Worm (Caenorhabditis elegans) whole organism, L4/young adult: Measurements from ENCODE around the gene lgg-1.

Experiments used
- W03F9.2 ChIP-seq: fragments of 150-350 bp; optimal IDR thresholded peaks from 2 replicates; lab custom pipeline; 2014; ENCODE audit warnings: missing biosample characterization, missing genetic modification characterization
- dao-5 ChIP-seq: sonication (generic microtip); optimal IDR thresholded peaks from 2 replicates; lab custom pipeline; 2016; ENCODE audit warnings: missing genotype, missing genetic modification characterization, moderate library complexity, missing compliant biosample characterization
- him-1 ChIP-seq: sonication (generic microtip); optimal IDR thresholded peaks from 2 replicates; lab custom pipeline; 2016; ENCODE audit warnings: missing genotype, missing genetic modification reagents, missing genetic modification characterization, missing compliant biosample characterization

Gene lgg-1

DNA sequence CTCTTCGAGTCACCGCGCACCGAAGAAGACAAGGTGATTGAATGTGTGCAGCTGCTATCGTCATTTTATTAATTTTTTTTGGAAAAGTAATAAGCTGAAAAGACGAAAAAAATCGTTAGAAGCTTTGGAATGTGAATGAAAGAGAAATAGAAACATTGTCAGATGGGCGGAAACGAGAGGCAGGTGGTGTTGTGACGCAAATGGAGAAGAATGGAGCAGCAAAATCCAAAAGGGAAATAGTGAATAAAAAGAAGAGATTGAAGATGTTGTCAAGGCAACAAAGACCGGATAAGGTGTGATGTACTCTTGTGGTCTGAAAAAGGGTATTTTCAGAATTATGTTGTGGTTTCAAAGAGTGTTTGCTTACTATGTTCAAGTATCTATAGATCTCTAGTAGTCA is 5.1 kb downstream of the lgg-1 start:
- TF ChIP-seq W03F9.2 (tag; lab: Kevin White, UChicago), result no peak
- no peak for TF ChIP-seq dao-5 (tag; lab: Kevin White, UChicago)
- TF ChIP-seq him-1, result no peak

ce11 chrII:6341076-6341475 is 6.4 kb downstream of the lgg-1 start:
- TF ChIP-seq dao-5 (tag; lab: Kevin White, UChicago), result no peak
- TF ChIP-seq him-1, result no peak
- no peak for TF ChIP-seq W03F9.2 (tag; lab: Kevin White, UChicago)

DNA sequence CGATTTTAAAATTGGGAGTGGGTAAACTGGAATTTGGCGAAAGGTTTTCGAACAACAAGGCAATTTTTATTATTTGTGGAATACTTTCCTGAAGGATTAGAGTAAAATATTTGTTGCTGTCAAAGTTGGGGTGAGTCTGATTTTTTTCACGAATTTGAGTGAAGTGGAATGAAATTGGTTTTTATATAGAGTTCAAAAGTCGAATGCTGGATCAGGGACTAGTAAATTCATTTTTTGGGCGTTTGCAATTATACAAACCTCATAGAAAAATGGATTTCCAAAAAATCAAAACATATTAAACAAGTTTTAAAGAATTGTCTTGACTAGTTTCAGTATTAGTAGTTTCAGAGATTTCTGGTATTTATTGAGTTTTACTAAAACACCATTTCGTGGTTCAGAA is 7.6 kb downstream of the lgg-1 start, which contains the start of gene C32D5.7:
Gene C32D5.7 (minus strand): TSS at position 101 of the 400 bp plus-strand sequence.
- TF ChIP-seq dao-5 (tag; lab: Kevin White, UChicago) (no peak), him-1 (no peak), W03F9.2 (tag; lab: Kevin White, UChicago) (no peak)

DNA sequence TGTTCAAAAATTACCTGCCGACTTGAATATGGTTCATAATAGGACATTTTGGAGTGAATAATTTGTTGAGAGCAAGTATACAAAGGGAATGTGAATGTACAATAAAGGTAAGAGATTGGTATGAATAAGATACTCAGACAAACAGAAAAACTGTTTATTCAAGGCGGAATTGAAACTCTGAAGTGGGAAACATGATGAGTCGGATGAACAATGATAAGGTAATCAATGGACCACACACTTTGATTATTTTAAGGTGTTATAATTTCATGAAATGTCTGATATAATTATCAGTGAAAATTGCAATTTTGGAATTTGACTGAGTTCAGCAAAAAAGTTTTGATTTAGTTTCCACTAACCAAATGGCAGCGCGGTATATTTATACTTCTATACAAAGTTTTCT is 8.0 kb downstream of the lgg-1 start:
- TF ChIP-seq him-1, result no peak
- no peak for TF ChIP-seq W03F9.2 (tag; lab: Kevin White, UChicago)
- TF ChIP-seq dao-5 (tag; lab: Kevin White, UChicago), result no peak

DNA sequence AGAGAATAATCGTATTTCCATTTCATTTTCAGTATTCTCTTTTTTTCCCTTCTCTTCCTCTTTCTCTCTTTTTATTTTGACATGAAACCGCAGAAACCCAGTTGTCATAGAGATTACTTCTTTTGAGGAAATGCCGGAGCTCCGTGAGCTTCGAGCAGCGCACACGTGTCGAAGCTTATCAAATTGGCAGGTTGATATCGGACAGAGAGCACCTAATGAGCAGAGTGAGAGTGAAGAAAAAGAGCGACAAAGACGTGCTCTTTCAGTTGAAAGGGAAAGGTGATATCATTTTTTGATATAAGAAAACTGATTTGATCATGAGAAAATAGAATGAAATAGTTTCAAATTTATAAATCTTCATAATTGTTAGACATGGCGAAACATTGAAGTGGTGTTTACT is 12.2 kb downstream of the lgg-1 start, which contains the start of gene C32D5.14:
Gene C32D5.14 (plus strand): TSS at position 131 of the 400 bp plus-strand sequence.
- no peak for TF ChIP-seq dao-5 (tag; lab: Kevin White, UChicago)
- TF ChIP-seq W03F9.2 (tag; lab: Kevin White, UChicago), result no peak
- no peak for TF ChIP-seq him-1

ce11 chrII:6334745-6335260 is 12.7 kb downstream of the lgg-1 start:
- no peak for TF ChIP-seq dao-5 (tag; lab: Kevin White, UChicago)
- no peak for TF ChIP-seq W03F9.2 (tag; lab: Kevin White, UChicago)
- no peak for TF ChIP-seq him-1

- TF ChIP-seq him-1 (no peak), W03F9.2 (tag; lab: Kevin White, UChicago) (no peak), dao-5 (tag; lab: Kevin White, UChicago) (no peak)
Observed at ce11 chrII:6333887-6334286, 13.6 kb downstream of the lgg-1 start, which contains the start of gene ttc-39B. Gene ttc-39B, minus strand, starts transcription at chrII:6333987.

DNA sequence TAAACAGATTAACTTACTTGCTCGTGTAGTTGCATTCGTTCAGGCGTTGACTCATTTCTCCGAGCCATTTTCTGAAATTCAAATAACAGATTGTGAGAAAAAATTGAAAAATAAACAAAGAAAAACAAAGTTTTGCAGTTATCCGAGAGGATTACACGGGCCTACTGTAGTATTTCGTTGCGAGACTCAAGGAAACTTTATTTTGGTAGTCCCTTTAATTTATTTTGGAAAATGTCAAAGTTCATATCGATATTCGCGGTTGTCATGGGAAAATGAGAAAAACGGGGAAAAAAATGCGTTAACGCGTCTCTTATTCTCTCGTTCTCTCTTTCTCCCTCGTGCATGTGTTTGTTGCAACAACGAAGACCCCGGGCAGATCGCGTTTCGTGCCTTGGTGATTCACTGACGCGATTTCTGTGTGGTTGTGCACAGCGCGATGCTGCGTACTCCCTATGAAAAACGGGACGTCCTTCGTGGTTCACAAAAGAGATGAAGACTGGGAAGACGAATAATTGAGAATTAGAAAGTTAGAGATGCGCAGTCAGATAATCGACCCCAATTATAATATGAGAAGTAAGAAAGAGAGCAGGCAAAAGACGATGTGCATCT is 16.2 kb downstream of the lgg-1 start, which contains the start of gene set-4:
Gene set-4 (minus strand): TSS at position 120 of the 609 bp plus-strand sequence.
- TF ChIP-seq W03F9.2 (tag; lab: Kevin White, UChicago), result peak; percentile 51
- peak; percentile 78 for TF ChIP-seq him-1
- TF ChIP-seq dao-5 (tag; lab: Kevin White, UChicago), result no peak

DNA sequence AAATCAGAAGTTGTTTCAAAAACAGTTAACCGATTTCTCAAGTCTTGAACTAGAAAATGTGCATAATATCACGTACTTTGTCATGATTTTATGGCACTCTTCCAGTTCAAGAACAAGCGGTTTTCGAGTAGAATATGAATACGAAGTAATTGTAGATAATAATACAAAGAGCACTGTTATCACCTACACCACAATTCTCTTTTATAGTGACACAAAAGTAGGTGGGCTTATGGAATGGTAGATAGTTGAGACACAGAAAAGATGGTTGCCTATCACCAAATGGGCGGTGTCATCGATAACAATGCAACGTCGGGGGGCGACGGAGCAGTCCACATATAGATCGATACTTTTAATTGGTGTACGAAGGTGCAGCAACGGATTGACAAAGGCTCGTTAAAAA is 18.8 kb downstream of the lgg-1 start:
- TF ChIP-seq W03F9.2 (tag; lab: Kevin White, UChicago) (no peak), dao-5 (tag; lab: Kevin White, UChicago) (no peak), him-1 (no peak)

ce11 chrII:6327317-6327716 is 20.2 kb downstream of the lgg-1 start:
- TF ChIP-seq him-1 (no peak), W03F9.2 (tag; lab: Kevin White, UChicago) (no peak), dao-5 (tag; lab: Kevin White, UChicago) (no peak)

- no peak for TF ChIP-seq dao-5 (tag; lab: Kevin White, UChicago)
- no peak for TF ChIP-seq W03F9.2 (tag; lab: Kevin White, UChicago)
- no peak for TF ChIP-seq him-1
Observed at ce11 chrII:6324086-6324485, 23.4 kb downstream of the lgg-1 start, which contains the start of gene sma-6. Gene sma-6, plus strand, starts transcription at chrII:6324484.

DNA sequence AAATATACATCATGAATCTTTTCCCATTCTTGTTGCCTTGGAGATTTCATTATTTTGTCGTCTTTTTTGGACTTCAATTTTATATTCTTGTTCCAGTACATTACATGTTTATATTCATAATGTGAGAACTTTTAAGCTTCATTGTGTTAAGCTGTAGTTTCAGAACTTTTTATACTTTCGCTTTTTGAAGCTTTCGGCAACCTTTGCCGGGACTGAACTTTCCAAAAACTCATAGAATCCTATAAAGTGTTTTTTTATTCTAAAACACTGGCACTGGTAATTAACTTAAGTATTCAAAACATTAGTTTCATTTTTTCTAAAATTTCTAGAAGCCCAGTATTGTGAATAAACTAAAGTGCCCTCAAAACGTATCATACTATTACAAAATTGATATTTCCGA is 24.5 kb downstream of the lgg-1 start, which contains the start of gene C32D5.4:
Gene C32D5.4 (minus strand): TSS at position 101 of the 400 bp plus-strand sequence.
- TF ChIP-seq W03F9.2 (tag; lab: Kevin White, UChicago), result no peak

- no peak for TF ChIP-seq W03F9.2 (tag; lab: Kevin White, UChicago)
- no peak for TF ChIP-seq him-1
- TF ChIP-seq dao-5 (tag; lab: Kevin White, UChicago), result no peak
Observed at ce11 chrII:6322081-6322480, 25.4 kb downstream of the lgg-1 start.

- no peak for TF ChIP-seq him-1
- peak; percentile 38 for TF ChIP-seq W03F9.2 (tag; lab: Kevin White, UChicago)
- TF ChIP-seq dao-5 (tag; lab: Kevin White, UChicago), result no peak
Observed at ce11 chrII:6320655-6321388, 26.7 kb downstream of the lgg-1 start, which contains the start of gene efr-3. Gene efr-3, minus strand, starts transcription at chrII:6321159.
